Worm (Caenorhabditis elegans): ENCODE measurements around the gene swip-10.

swip-10 gene

ce11 chrX:2070418-2070996 is 47.6 kb downstream of the swip-10 start, which contains the start of gene acl-4 (continued):
- TF ChIP-seq dmd-6 (GFP tag; IDR thresholded peaks at IDR 0.05) = peak; percentile 83
- no peak for TF ChIP-seq daf-19 (GFP tag; conservative IDR thresholded peaks at IDR 0.05)
- TF ChIP-seq snpc-4 (tag; optimal IDR thresholded peaks at IDR 0.05) = no peak
- no peak for TF ChIP-seq daf-8 (GFP tag; IDR thresholded peaks at IDR 0.05)
- peak; percentile 44 for TF ChIP-seq nhr-28 (tag; optimal IDR thresholded peaks at IDR 0.05)
- peak; percentile 17 for TF ChIP-seq dve-1 (tag; optimal IDR thresholded peaks at IDR 0.05; ENCODE audit: insufficient read depth)

- TF ChIP-seq set-16 (GFP tag; IDR thresholded peaks at IDR 0.05) (no peak), dve-1 (tag; optimal IDR thresholded peaks at IDR 0.05; ENCODE audit: insufficient read depth) (peak; percentile 48), dmd-6 (GFP tag; IDR thresholded peaks at IDR 0.05) (peak; percentile 53), mdl-1 (tag; optimal IDR thresholded peaks at IDR 0.05) (peak in 1 of 2 experiments; percentile 17), rbr-2 (tag; optimal IDR thresholded peaks at IDR 0.05) (no peak), ctbp-1 (GFP tag; IDR thresholded peaks at IDR 0.05) (no peak), hmg-1.1 (GFP tag; IDR thresholded peaks at IDR 0.05) (no peak), hlh-11 (tag; optimal IDR thresholded peaks at IDR 0.05) (peak; percentile 53), pqm-1 (tag; optimal IDR thresholded peaks at IDR 0.05) (peak; percentile 51), mes-2 (tag; optimal IDR thresholded peaks at IDR 0.05; ENCODE audit: poor library complexity, severe bottlenecking) (peak; percentile 4), nhr-28 (tag; optimal IDR thresholded peaks at IDR 0.05) (peak; percentile 58), nhr-77 (tag; optimal IDR thresholded peaks at IDR 0.05) (peak; percentile 59), daf-16 (GFP tag; optimal IDR thresholded peaks at IDR 0.05) (no peak), daf-16 (tag; optimal IDR thresholded peaks at IDR 0.05) (peak; percentile 83), ceh-82 (tag; optimal IDR thresholded peaks at IDR 0.05) (no peak), hif-1 (tag; optimal IDR thresholded peaks at IDR 0.05) (no peak), ceh-44 (GFP tag; IDR thresholded peaks at IDR 0.05) (no peak), mdt-29 (GFP tag; IDR thresholded peaks at IDR 0.05) (no peak)
Observed at ce11 chrX:2068294-2068693, 49.8 kb downstream of the swip-10 start.

ce11 chrX:2064730-2065129 is 53.3 kb downstream of the swip-10 start, which contains the start of gene F49H12.7:
Gene F49H12.7 (plus strand): TSS chrX:2065030.
- TF ChIP-seq nhr-111 (GFP tag; optimal IDR thresholded peaks at IDR 0.05) (no peak), Y5F2A.4 (GFP tag; optimal IDR thresholded peaks at IDR 0.05) (no peak), nhr-41 (GFP tag; IDR thresholded peaks at IDR 0.05) (no peak), nhr-10 (tag; optimal IDR thresholded peaks at IDR 0.05) (no peak), php-3 (GFP tag; IDR thresholded peaks at IDR 0.05) (no peak), spr-1 (tag; optimal IDR thresholded peaks at IDR 0.05) (no peak), spr-3 (GFP tag; optimal IDR thresholded peaks at IDR 0.05) (no peak), dve-1 (tag; optimal IDR thresholded peaks at IDR 0.05; ENCODE audit: insufficient read depth) (peak; percentile 4), madf-5 (GFP tag; IDR thresholded peaks at IDR 0.05) (no peak)
